Worm (Caenorhabditis elegans) whole organism, mixed stage, embryonic: ENCODE data around the gene rpl-33.
A peak's percentile ranks its signal among the peaks of the same experiment; 100 is the strongest.

Experiments used
- M03D4.4 ChIP-seq: sonication (generic microtip); optimal IDR thresholded peaks from 2 replicates; lab custom pipeline; 2017; ENCODE audit warnings: mild to moderate bottlenecking, missing genetic modification characterization, missing compliant biosample characterization
- bed-3 ChIP-seq: fragments of 200-800 bp; sonication (Bioruptor generic); optimal IDR thresholded peaks from 3 replicates; lab custom pipeline; 2018; ENCODE audit warnings: mild to moderate bottlenecking, missing genetic modification characterization, moderate library complexity, missing compliant biosample characterization
- blmp-1 ChIP-seq: fragments of 150-350 bp; optimal IDR thresholded peaks from 2 replicates; lab custom pipeline; 2014; ENCODE audit warnings: missing biosample characterization, missing genetic modification characterization
- ceh-39 ChIP-seq: fragments of 150-350 bp; optimal IDR thresholded peaks from 2 replicates; lab custom pipeline; 2014; ENCODE audit warnings: missing biosample characterization, missing genetic modification characterization
- ceh-43 ChIP-seq: fragments of 200-800 bp; sonication (Bioruptor generic); optimal IDR thresholded peaks from 2 replicates; lab custom pipeline; 2018; ENCODE audit warnings: mild to moderate bottlenecking, missing genetic modification characterization, moderate library complexity, missing compliant biosample characterization
- ceh-83 ChIP-seq: fragments of 200-800 bp; sonication (Bioruptor generic); optimal IDR thresholded peaks from 2 replicates; lab custom pipeline; 2018; ENCODE audit warnings: mild to moderate bottlenecking, missing genetic modification characterization, missing compliant biosample characterization
- ces-1 ChIP-seq: fragments of 150-350 bp; optimal IDR thresholded peaks from 2 replicates; lab custom pipeline; 2014; ENCODE audit warnings: missing biosample characterization, missing genetic modification reagents, missing genetic modification characterization
- cnd-1 ChIP-seq: fragments of 200-800 bp; sonication (Bioruptor generic); optimal IDR thresholded peaks from 2 replicates; lab custom pipeline; 2018; ENCODE audit warnings: mild to moderate bottlenecking, missing genetic modification characterization, missing compliant biosample characterization
- drap-1 ChIP-seq: fragments of 200-800 bp; sonication (Bioruptor generic); optimal IDR thresholded peaks from 3 replicates; lab custom pipeline; 2018; ENCODE audit warnings: mild to moderate bottlenecking, missing genetic modification characterization, missing compliant biosample characterization
- elt-1 ChIP-seq: sonication (generic microtip); optimal IDR thresholded peaks from 2 replicates; lab custom pipeline; 2017; ENCODE audit warnings: missing genetic modification characterization, mild to moderate bottlenecking, missing compliant biosample characterization, antibody characterized with exemption, moderate library complexity, borderline replicate concordance; ENCODE audit not compliant: insufficient read depth
- elt-3 ChIP-seq: fragments of 150-350 bp; optimal IDR thresholded peaks from 2 replicates; lab custom pipeline; 2014; ENCODE audit warnings: missing biosample characterization, missing genetic modification characterization
- flh-1 ChIP-seq: fragments of 200-800 bp; sonication (Bioruptor generic); optimal IDR thresholded peaks from 2 replicates; lab custom pipeline; 2018; ENCODE audit warnings: mild to moderate bottlenecking, missing genetic modification characterization, moderate library complexity, missing compliant biosample characterization
- ham-2 ChIP-seq: fragments of 200-800 bp; sonication (Bioruptor generic); optimal IDR thresholded peaks from 2 replicates; lab custom pipeline; 2018; ENCODE audit warnings: mild to moderate bottlenecking, missing genetic modification characterization, missing compliant biosample characterization
- hlh-1 ChIP-seq: fragments of 150-350 bp; optimal IDR thresholded peaks from 2 replicates; lab custom pipeline; 2014; ENCODE audit warnings: missing biosample characterization, missing genetic modification reagents, missing genetic modification characterization
- lin-13 ChIP-seq: fragments of 150-350 bp; optimal IDR thresholded peaks from 2 replicates; lab custom pipeline; 2014; ENCODE audit warnings: missing biosample characterization, missing genetic modification characterization
- lin-32 ChIP-seq: fragments of 200-800 bp; sonication (Bioruptor generic); optimal IDR thresholded peaks from 2 replicates; lab custom pipeline; 2018; ENCODE audit warnings: mild to moderate bottlenecking, missing genetic modification characterization, missing compliant biosample characterization
- lsy-2 ChIP-seq: fragments of 150-350 bp; optimal IDR thresholded peaks from 2 replicates; lab custom pipeline; 2014; ENCODE audit warnings: missing biosample characterization, missing genetic modification characterization
- mab-5 ChIP-seq: fragments of 150-350 bp; optimal IDR thresholded peaks from 2 replicates; lab custom pipeline; 2014; ENCODE audit warnings: missing biosample characterization, missing genetic modification characterization
- mep-1 ChIP-seq: fragments of 150-350 bp; optimal IDR thresholded peaks from 2 replicates; lab custom pipeline; 2017; ENCODE audit warnings: missing biosample characterization, missing genetic modification reagents, missing genetic modification characterization, inconsistent platforms
- mls-2 ChIP-seq: sonication (generic microtip); optimal IDR thresholded peaks from 2 replicates; lab custom pipeline; 2016; ENCODE audit warnings: mild to moderate bottlenecking, missing genetic modification characterization, moderate library complexity, missing compliant biosample characterization
- nhr-12 ChIP-seq: fragments of 150-350 bp; optimal IDR thresholded peaks from 2 replicates; lab custom pipeline; 2014; ENCODE audit warnings: missing biosample characterization, missing genetic modification characterization
- nhr-2 ChIP-seq: fragments of 150-350 bp; optimal IDR thresholded peaks from 2 replicates; lab custom pipeline; 2014; ENCODE audit warnings: missing biosample characterization, missing genetic modification characterization
- nhr-237 ChIP-seq: fragments of 150-350 bp; optimal IDR thresholded peaks from 2 replicates; lab custom pipeline; 2014; ENCODE audit warnings: missing biosample characterization, missing genetic modification characterization
- nhr-28 ChIP-seq: fragments of 150-350 bp; optimal IDR thresholded peaks from 2 replicates; lab custom pipeline; 2014; ENCODE audit warnings: missing biosample characterization, missing genetic modification characterization
- nhr-76 ChIP-seq: sonication (generic microtip); optimal IDR thresholded peaks from 2 replicates; lab custom pipeline; 2017; ENCODE audit warnings: missing biosample characterization, missing genetic modification characterization
- pha-4 ChIP-seq: fragments of 150-350 bp; optimal IDR thresholded peaks from 2 replicates; lab custom pipeline; 2018; ENCODE audit warnings: missing biosample characterization, missing genetic modification reagents, missing genetic modification characterization
- sem-2 ChIP-seq: fragments of 200-800 bp; sonication (Bioruptor generic); optimal IDR thresholded peaks from 2 replicates; lab custom pipeline; 2018; ENCODE audit warnings: mild to moderate bottlenecking, missing genetic modification characterization, missing compliant biosample characterization
- snpc-4 ChIP-seq: fragments of 150-350 bp; optimal IDR thresholded peaks from 2 replicates; lab custom pipeline; 2014; ENCODE audit warnings: missing biosample characterization, missing genetic modification characterization
- sptf-1 ChIP-seq: sonication (generic microtip); optimal IDR thresholded peaks from 2 replicates; lab custom pipeline; 2017; ENCODE audit warnings: mild to moderate bottlenecking, missing genetic modification characterization, moderate library complexity, missing compliant biosample characterization
- tbx-8 ChIP-seq: fragments of 200-800 bp; sonication (Bioruptor generic); optimal IDR thresholded peaks from 2 replicates; lab custom pipeline; 2018; ENCODE audit warnings: mild to moderate bottlenecking, missing genetic modification characterization, moderate library complexity, missing compliant biosample characterization
- unc-120 ChIP-seq: sonication (generic microtip); optimal IDR thresholded peaks from 2 replicates; lab custom pipeline; 2017; ENCODE audit warnings: missing genetic modification characterization, missing compliant biosample characterization; ENCODE audit not compliant: poor library complexity, severe bottlenecking
- unc-39 ChIP-seq: fragments of 150-350 bp; optimal IDR thresholded peaks from 2 replicates; lab custom pipeline; 2014; ENCODE audit warnings: missing biosample characterization, missing genetic modification characterization
- unc-62 ChIP-seq: fragments of 150-350 bp; optimal IDR thresholded peaks from 2 replicates; lab custom pipeline; 2014; ENCODE audit warnings: missing biosample characterization, missing genetic modification reagents, missing genetic modification characterization
- zip-8 ChIP-seq: fragments of 150-350 bp; optimal IDR thresholded peaks from 2 replicates; lab custom pipeline; 2014; ENCODE audit warnings: missing biosample characterization, missing genetic modification characterization
- ztf-11 ChIP-seq: fragments of 150-350 bp; optimal IDR thresholded peaks from 2 replicates; lab custom pipeline; 2014; ENCODE audit warnings: missing biosample characterization, missing genetic modification characterization

rpl-33 gene

DNA sequence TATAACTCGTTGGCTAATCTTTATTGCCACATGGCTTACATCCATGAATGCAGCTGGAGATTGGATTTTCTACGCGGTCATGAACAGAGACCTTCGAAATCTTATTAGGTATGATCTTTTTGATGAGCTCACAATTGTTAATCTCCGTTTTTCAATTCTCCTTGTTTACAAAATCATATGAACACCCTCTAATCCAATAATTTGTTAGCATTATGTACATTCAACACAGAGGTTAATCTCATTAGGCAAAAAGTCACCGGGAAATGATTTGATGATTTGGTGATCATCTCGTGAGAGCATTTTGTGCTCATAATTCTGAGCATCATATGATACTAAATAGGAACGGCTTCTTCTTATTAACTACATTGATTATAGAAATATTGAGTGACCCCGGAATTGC lies 40.9 kb downstream of the rpl-33 start:
- TF ChIP-seq ceh-43, result no peak
- no peak for TF ChIP-seq unc-120
- TF ChIP-seq M03D4.4 (tag; lab: Kevin White, UChicago), result no peak
- no peak for TF ChIP-seq sptf-1 (tag; lab: Kevin White, UChicago)
- TF ChIP-seq mep-1 (tag; lab: Kevin White, UChicago), result no peak
- no peak for TF ChIP-seq lin-32 (GFP tag; lab: Kevin White, UChicago)
- TF ChIP-seq unc-62 (GFP tag; lab: Kevin White, UChicago), result no peak
- no peak for TF ChIP-seq bed-3 (GFP tag; lab: Kevin White, UChicago)
- no peak for TF ChIP-seq nhr-237
- TF ChIP-seq, all 35 proteins: peak for 0

DNA sequence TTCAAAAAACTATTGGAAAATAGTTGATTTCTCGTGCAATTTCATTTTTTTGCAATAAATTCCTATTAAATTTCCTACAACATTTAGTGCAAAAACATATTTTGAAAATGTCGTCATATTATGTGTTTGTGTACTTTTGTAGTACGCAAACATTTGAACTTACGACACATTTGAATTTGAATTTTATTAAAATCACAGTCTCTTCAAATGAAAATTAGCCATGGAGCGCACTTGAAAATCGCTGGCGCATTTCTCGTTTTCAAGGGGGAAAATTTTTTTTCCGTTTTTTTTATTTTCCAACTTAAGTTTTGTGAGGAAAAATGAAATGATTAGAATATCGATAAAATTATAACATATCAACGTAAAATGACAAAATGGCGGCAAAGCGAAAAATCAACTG lies 42.2 kb downstream of the rpl-33 start:
- no peak for TF ChIP-seq nhr-76 (tag; lab: Kevin White, UChicago)
- TF ChIP-seq snpc-4 (tag; lab: Kevin White, UChicago), result no peak
- no peak for TF ChIP-seq nhr-12 (tag; lab: Kevin White, UChicago)
- peak; percentile 72 for TF ChIP-seq lsy-2
- peak; percentile 49 for TF ChIP-seq ces-1 (GFP tag; lab: Kevin White, UChicago)
- TF ChIP-seq elt-1 (tag; lab: Kevin White, UChicago), result no peak
- no peak for TF ChIP-seq sem-2 (GFP tag; lab: Kevin White, UChicago)
- no peak for TF ChIP-seq elt-3 (tag; lab: Kevin White, UChicago)
- TF ChIP-seq flh-1 (GFP tag; lab: Kevin White, UChicago), result no peak
- peak; percentile 51 for TF ChIP-seq nhr-237
- no peak for TF ChIP-seq bed-3 (GFP tag; lab: Kevin White, UChicago)
- TF ChIP-seq ceh-39 (tag; lab: Kevin White, UChicago), result no peak

DNA sequence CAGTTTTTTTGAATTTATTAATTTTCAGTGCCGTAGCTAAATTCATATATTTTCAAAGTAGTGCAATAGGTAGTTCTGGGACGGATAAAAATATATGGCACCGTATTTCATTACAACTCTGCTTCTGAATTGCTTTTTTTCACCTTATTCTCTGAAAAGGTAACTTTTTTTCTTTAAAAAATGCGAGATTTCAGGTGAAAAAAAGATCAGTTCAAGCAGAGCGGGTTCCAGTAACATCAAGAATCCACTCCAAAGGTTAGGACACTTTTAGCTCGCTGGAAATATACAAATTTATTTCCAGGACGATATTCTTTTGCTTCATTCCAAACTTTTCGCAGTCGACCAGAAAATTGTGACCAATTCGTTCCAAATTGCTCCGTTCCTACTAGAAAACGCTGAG lies 42.7 kb downstream of the rpl-33 start, which contains the start of gene T07F8.1:
Gene T07F8.1, plus strand, starts transcription at position 301 of the 400 bp plus-strand sequence.
- TF ChIP-seq hlh-1 (tag; lab: Kevin White, UChicago), result no peak
- TF ChIP-seq snpc-4 (tag; lab: Kevin White, UChicago), result no peak
- no peak for TF ChIP-seq drap-1
- no peak for TF ChIP-seq ztf-11 (tag; lab: Kevin White, UChicago)
- no peak for TF ChIP-seq ceh-83 (GFP tag; lab: Kevin White, UChicago)
- no peak for TF ChIP-seq unc-39
- no peak for TF ChIP-seq lin-13
- no peak for TF ChIP-seq blmp-1
- no peak for TF ChIP-seq nhr-28 (tag; lab: Kevin White, UChicago)
- no peak for TF ChIP-seq ceh-43
- TF ChIP-seq lin-32 (GFP tag; lab: Kevin White, UChicago), result no peak
- no peak for TF ChIP-seq flh-1 (GFP tag; lab: Kevin White, UChicago)
- no peak for TF ChIP-seq nhr-76 (tag; lab: Kevin White, UChicago)
- no peak for TF ChIP-seq sem-2 (GFP tag; lab: Kevin White, UChicago)
- TF ChIP-seq, all 35 proteins: peak for 0

DNA sequence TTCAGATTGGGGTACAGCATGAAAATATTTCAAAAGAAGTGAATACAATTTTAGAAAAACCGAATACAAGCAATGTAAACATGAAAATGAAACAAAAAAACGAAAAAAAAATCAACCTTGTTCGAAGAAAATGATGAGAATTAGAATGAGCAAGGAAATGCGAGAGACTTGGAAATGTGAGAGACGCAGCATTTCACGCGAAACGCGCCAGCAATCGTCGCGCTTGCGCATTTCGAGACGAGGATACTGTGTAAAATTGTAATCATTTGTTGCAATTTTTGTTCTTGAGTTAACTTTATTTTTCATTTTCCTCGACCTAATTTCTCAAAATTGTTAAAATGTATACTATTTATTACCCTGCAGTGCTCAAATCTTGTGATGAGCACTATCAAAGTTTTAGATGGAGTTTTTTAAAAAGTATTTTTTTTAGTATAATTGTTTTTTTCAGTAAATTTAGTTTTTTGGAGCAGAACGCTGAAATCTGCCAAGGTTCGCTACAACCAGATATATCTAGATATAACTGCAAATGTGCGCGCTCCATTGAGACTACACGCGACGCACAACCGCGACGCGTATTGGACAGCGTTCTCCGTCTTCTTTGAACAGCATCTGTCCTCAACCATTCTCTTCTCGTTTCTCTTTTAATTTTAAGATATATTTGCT lies 46.7 kb downstream of the rpl-33 start, which contains the start of gene fust-1:
Gene fust-1, plus strand, starts transcription at position 613 of the 663 bp plus-strand sequence.
- TF ChIP-seq nhr-76 (tag; lab: Kevin White, UChicago), result no peak
- TF ChIP-seq hlh-1 (tag; lab: Kevin White, UChicago), result peak; percentile 43
- peak; percentile 14 for TF ChIP-seq unc-62 (GFP tag; lab: Kevin White, UChicago)
- TF ChIP-seq flh-1 (GFP tag; lab: Kevin White, UChicago), result no peak
- TF ChIP-seq M03D4.4 (tag; lab: Kevin White, UChicago), result peak; percentile 74
- no peak for TF ChIP-seq ham-2 (GFP tag; lab: Kevin White, UChicago)
- peak; percentile 48 for TF ChIP-seq ceh-39 (tag; lab: Kevin White, UChicago)
- TF ChIP-seq nhr-237, result peak; percentile 92
- peak; percentile 82 for TF ChIP-seq mls-2 (tag; lab: Kevin White, UChicago)
- peak; percentile 32 for TF ChIP-seq ztf-11 (tag; lab: Kevin White, UChicago)
- peak; percentile 37 for TF ChIP-seq unc-120
- TF ChIP-seq mep-1 (tag; lab: Kevin White, UChicago), result peak; percentile 98
- peak; percentile 74 for TF ChIP-seq ces-1 (GFP tag; lab: Kevin White, UChicago)
- TF ChIP-seq elt-3 (tag; lab: Kevin White, UChicago), result peak; percentile 31
- TF ChIP-seq sem-2 (GFP tag; lab: Kevin White, UChicago), result peak; percentile 52
- peak; percentile 42 for TF ChIP-seq ceh-83 (GFP tag; lab: Kevin White, UChicago)
- TF ChIP-seq zip-8, result no peak
- peak; percentile 71 for TF ChIP-seq cnd-1
- no peak for TF ChIP-seq elt-1 (tag; lab: Kevin White, UChicago)
- peak; percentile 97 for TF ChIP-seq pha-4 (tag; lab: Kevin White, UChicago)
- peak; percentile 75 for TF ChIP-seq drap-1
- TF ChIP-seq lsy-2, result peak; percentile 93
- TF ChIP-seq mab-5, result no peak
- peak; percentile 36 for TF ChIP-seq nhr-12 (tag; lab: Kevin White, UChicago)
- TF ChIP-seq snpc-4 (tag; lab: Kevin White, UChicago), result no peak
- peak; percentile 87 for TF ChIP-seq sptf-1 (tag; lab: Kevin White, UChicago)
- peak; percentile 19 for TF ChIP-seq tbx-8 (GFP tag; lab: Kevin White, UChicago)
- peak; percentile 94 for TF ChIP-seq lin-13
- no peak for TF ChIP-seq unc-39
- peak; percentile 20 for TF ChIP-seq lin-32 (GFP tag; lab: Kevin White, UChicago)
- peak; percentile 32 for TF ChIP-seq blmp-1
- TF ChIP-seq nhr-2, result peak; percentile 66
- TF ChIP-seq ceh-43, result peak; percentile 68
- TF ChIP-seq bed-3 (GFP tag; lab: Kevin White, UChicago), result peak; percentile 32
- TF ChIP-seq nhr-28 (tag; lab: Kevin White, UChicago), result no peak
